Worm (Caenorhabditis elegans) whole organism, young adult: ENCODE results near the gene Y37A1B.4.

ENCODE experiments used
- C06A6.2 ChIP-seq: fragments of 200-800 bp; sonication (Bioruptor generic); conservative IDR thresholded peaks from 2 replicates; pipeline ENCODE4 v1.3.6; 2022; ENCODE audit warnings: missing genetic modification characterization, missing compliant biosample characterization
- F23B12.7 ChIP-seq: sonication (generic microtip); optimal IDR thresholded peaks from 2 replicates; lab custom pipeline; 2017; ENCODE audit warnings: missing genetic modification characterization, mild to moderate bottlenecking, missing compliant biosample characterization, antibody characterized with exemption, moderate library complexity; ENCODE audit not compliant: insufficient read depth
- F49E8.2 ChIP-seq: sonication (generic microtip); optimal IDR thresholded peaks from 3 replicates; lab custom pipeline; 2017; ENCODE audit warnings: missing genetic modification characterization, mild to moderate bottlenecking, missing compliant biosample characterization, antibody characterized with exemption, moderate library complexity; ENCODE audit not compliant: insufficient read depth
- F52B5.7 ChIP-seq: sonication (generic microtip); optimal IDR thresholded peaks from 2 replicates; lab custom pipeline; 2016; ENCODE audit warnings: mild to moderate bottlenecking, missing genetic modification characterization, missing compliant biosample characterization
- Y95B8A.8 ChIP-seq: fragments of 200-800 bp; sonication (Bioruptor generic); IDR thresholded peaks from 2 replicates; pipeline ENCODE4 v1.3.6; 2022; ENCODE audit warnings: missing genetic modification reagents, missing genetic modification characterization, missing compliant biosample characterization
- chd-7 ChIP-seq: sonication (generic microtip); optimal IDR thresholded peaks from 2 replicates; lab custom pipeline; 2016; ENCODE audit warnings: mild to moderate bottlenecking, missing genetic modification characterization, moderate library complexity, missing compliant biosample characterization
- egl-44 ChIP-seq: fragments of 200-800 bp; sonication (Bioruptor generic); IDR thresholded peaks from 2 replicates; pipeline ENCODE4 v1.3.6; 2022; ENCODE audit warnings: missing genetic modification reagents, missing genetic modification characterization, missing compliant biosample characterization
- lin-26 ChIP-seq: fragments of 200-800 bp; sonication (Bioruptor generic); IDR thresholded peaks from 2 replicates; pipeline ENCODE4 v1.3.6; 2022; ENCODE audit warnings: missing genetic modification reagents, missing genetic modification characterization, missing compliant biosample characterization
- lin-54 ChIP-seq: fragments of 200-800 bp; sonication (Bioruptor generic); optimal IDR thresholded peaks from 2 replicates; lab custom pipeline; 2018; ENCODE audit warnings: mild to moderate bottlenecking, missing genetic modification characterization, missing compliant biosample characterization
- lsl-1 ChIP-seq: fragments of 200-800 bp; sonication (Bioruptor generic); optimal IDR thresholded peaks from 2 replicates; lab custom pipeline; 2018; ENCODE audit warnings: mild to moderate bottlenecking, missing genetic modification characterization, moderate library complexity, missing compliant biosample characterization
- repo-1 ChIP-seq: sonication (generic microtip); optimal IDR thresholded peaks from 2 replicates; lab custom pipeline; 2017; ENCODE audit warnings: mild to moderate bottlenecking, missing genetic modification characterization, missing compliant biosample characterization
- sea-2 ChIP-seq: fragments of 200-800 bp; sonication (Bioruptor generic); IDR thresholded peaks from 2 replicates; pipeline ENCODE4 v1.3.6; 2022; ENCODE audit warnings: missing genetic modification characterization, missing compliant biosample characterization
- tbx-9 ChIP-seq: sonication (generic microtip); optimal IDR thresholded peaks from 2 replicates; lab custom pipeline; 2016; ENCODE audit warnings: borderline replicate concordance, missing genetic modification characterization, inconsistent platforms, missing compliant biosample characterization

- TF ChIP-seq Y95B8A.8 (GFP tag; lab: Robert Waterston, UW) (no peak), F52B5.7 (tag; lab: Kevin White, UChicago) (no peak), C06A6.2 (GFP tag; lab: Robert Waterston, UW) (no peak), F49E8.2 (tag; lab: Kevin White, UChicago) (no peak), lsl-1 (GFP tag; lab: Kevin White, UChicago) (no peak), egl-44 (no peak), F23B12.7 (no peak), lin-54 (GFP tag; lab: Kevin White, UChicago) (no peak), lin-26 (GFP tag; lab: Robert Waterston, UW) (no peak), repo-1 (no peak), sea-2 (GFP tag; lab: Robert Waterston, UW) (no peak), chd-7 (tag; lab: Kevin White, UChicago) (no peak), tbx-9 (tag; lab: Kevin White, UChicago) (no peak)
Observed at ce11 chrIV:14104745-14105144, 44.2 kb upstream of the Y37A1B.4 start.
